Fruit fly (Drosophila melanogaster): ENCODE data around the gene futsch.

futsch gene

DNA sequence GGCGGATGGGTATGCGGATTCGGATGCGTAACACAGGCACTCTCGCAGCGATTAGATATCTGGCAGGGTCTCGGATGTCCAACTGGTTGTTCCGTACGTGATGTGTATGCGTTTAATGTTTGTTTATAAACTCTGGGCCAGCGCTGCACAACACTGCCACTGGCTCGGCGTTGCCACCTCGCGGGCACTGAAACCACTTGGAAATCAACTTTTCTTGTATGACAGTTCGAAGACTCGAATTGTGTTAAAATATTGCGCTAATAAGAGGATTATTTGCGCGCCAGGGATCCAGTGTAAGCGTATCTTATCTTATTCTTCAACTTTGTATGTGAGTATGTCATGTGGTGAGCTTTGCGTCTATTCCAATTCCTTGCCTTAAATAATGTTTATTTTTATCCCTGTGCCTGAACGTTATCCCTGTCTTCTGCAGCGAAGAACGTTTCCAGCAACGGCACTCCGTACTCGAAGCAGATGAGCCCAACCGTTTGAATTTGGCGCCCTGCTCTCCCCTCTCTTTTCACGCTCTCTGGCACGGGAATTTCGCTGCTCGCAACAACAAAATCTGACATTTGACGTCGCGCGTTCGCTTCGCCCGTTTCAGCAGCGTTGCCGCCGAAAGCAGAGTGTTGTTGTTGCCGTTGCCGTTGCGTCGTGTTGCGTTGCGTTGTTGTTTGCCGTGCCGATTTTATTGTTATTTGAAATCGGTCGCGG, 28.4 kb upstream of the futsch start, which contains the start of the genes CG3719 and CG32813 (continued):
- no peak for TF ChIP-seq H2.0 (GFP tag; IDR thresholded peaks at IDR 0.05)
- no peak for TF ChIP-seq Doc2 (GFP tag; IDR thresholded peaks at IDR 0.05)
- no peak for TF ChIP-seq oc (tag; optimal IDR thresholded peaks at IDR 0.05)
- peak; percentile 60 for TF ChIP-seq CG10543 (GFP tag; optimal IDR thresholded peaks at IDR 0.05)
- TF ChIP-seq Dp (GFP tag; optimal IDR thresholded peaks at IDR 0.05): peak; percentile 82
- TF ChIP-seq CG2129 (GFP tag; IDR thresholded peaks at IDR 0.05; ENCODE audit: partially characterized antibody): no peak
- TF ChIP-seq repo (GFP tag; optimal IDR thresholded peaks at IDR 0.05): no peak
- TF ChIP-seq ranshi (GFP tag; IDR thresholded peaks at IDR 0.05): no peak
- no peak for TF ChIP-seq CG12769 (tag; optimal IDR thresholded peaks at IDR 0.05)
- TF ChIP-seq CG10565 (GFP tag; optimal IDR thresholded peaks at IDR 0.05): no peak
- TF ChIP-seq Pdp1 (GFP tag; optimal IDR thresholded peaks at IDR 0.05): peak; percentile 15 to 19
- TF ChIP-seq CG9437 (GFP tag; optimal IDR thresholded peaks at IDR 0.05): peak; percentile 95
- peak; percentile 63 for TF ChIP-seq Aef1 (GFP tag; IDR thresholded peaks at IDR 0.05)
- TF ChIP-seq exex (tag; optimal IDR thresholded peaks at IDR 0.05): no peak
- 0 out of 3 replicates have a peak, but pooled peaks have one; percentile 22 for TF ChIP-seq Opbp (GFP tag; IDR thresholded peaks at IDR 0.05; ENCODE audit: partially characterized antibody)
- no peak for TF ChIP-seq CG2202 (tag; optimal IDR thresholded peaks at IDR 0.05)
- peak; percentile 63 for TF ChIP-seq pho (GFP tag; optimal IDR thresholded peaks at IDR 0.05)
- TF ChIP-seq tgo (GFP tag; IDR thresholded peaks at IDR 0.05): no peak
- peak; percentile 19 for TF ChIP-seq CoRest (tag; optimal IDR thresholded peaks at IDR 0.05)

DNA sequence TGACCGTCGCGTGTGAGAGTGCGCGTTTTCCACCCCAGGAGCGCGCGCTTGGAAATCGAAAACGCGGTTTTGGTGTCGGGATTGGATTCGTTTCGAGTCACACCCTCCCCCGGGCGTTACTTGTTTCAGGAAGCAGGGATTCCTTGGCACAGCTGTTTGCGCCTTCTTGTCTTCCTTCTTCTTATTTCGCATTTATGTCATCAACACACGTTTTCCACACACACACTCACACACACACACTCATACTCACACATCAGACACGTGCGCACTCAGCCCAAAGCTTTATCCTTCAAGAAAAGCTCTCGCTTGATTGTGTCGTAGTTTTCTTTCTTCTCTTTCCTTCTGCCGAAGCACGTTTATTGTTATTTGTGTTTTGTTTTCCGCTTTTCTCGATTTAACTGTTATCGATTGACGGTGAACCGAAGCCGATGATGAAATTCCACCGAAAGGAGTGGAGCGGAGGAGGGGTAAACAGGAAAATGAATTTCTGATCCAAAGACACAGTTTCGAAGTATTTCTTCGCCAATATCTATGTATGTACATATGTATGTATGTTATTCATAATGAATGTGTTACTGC, 27.4 kb upstream of the futsch start:
- TF ChIP-seq gem (tag; optimal IDR thresholded peaks at IDR 0.05) (no peak), CG31224 (GFP tag; IDR thresholded peaks at IDR 0.05) (no peak), CG6791 (GFP tag; IDR thresholded peaks at IDR 0.05; ENCODE audit: partially characterized antibody) (no peak), onecut (GFP tag; IDR thresholded peaks at IDR 0.05) (peak; percentile 64; the same call in 1 of the 2 replicates), pros (GFP tag; optimal IDR thresholded peaks at IDR 0.05) (peak; percentile 87), cg (GFP tag; optimal IDR thresholded peaks at IDR 0.05) (peak; percentile 59), nerfin-1 (tag; optimal IDR thresholded peaks at IDR 0.05) (peak; percentile 56), crp (GFP tag; optimal IDR thresholded peaks at IDR 0.05) (peak in 1 of 2 experiments; percentile 10), abd-A (tag; optimal IDR thresholded peaks at IDR 0.05) (peak; percentile 66), cwo (GFP tag; optimal IDR thresholded peaks at IDR 0.05) (peak; percentile 53), Hey (tag; optimal IDR thresholded peaks at IDR 0.05) (peak; percentile 27), CG15514 (GFP tag; optimal IDR thresholded peaks at IDR 0.05) (peak; percentile 6), Deaf1 (tag; optimal IDR thresholded peaks at IDR 0.05) (peak; percentile 52), eve (GFP tag; optimal IDR thresholded peaks at IDR 0.05) (no peak), ewg (GFP tag; optimal IDR thresholded peaks at IDR 0.05) (peak; percentile 30)

- TF ChIP-seq crol (GFP tag; IDR thresholded peaks at IDR 0.05) (peak; percentile 63), CG1529 (GFP tag; optimal IDR thresholded peaks at IDR 0.05) (no peak), NK7.1 (GFP tag; optimal IDR thresholded peaks at IDR 0.05) (no peak), Med (GFP tag) (peak; percentile 40)
Observed at dm6 chrX:1382489-1382888, 26.4 kb upstream of the futsch start.

All from whole organism, embryonic.